Worm (Caenorhabditis elegans) whole organism, mixed stage, embryonic: ENCODE measurements around the gene F19G12.3.

Experiments
- flh-1 ChIP-seq: fragments of 200-800 bp; sonication (Bioruptor generic); optimal IDR thresholded peaks from 2 replicates; lab custom pipeline; 2018; ENCODE audit warnings: mild to moderate bottlenecking, missing genetic modification characterization, moderate library complexity, missing compliant biosample characterization
- lin-13 ChIP-seq: fragments of 150-350 bp; optimal IDR thresholded peaks from 2 replicates; lab custom pipeline; 2014; ENCODE audit warnings: missing biosample characterization, missing genetic modification characterization
- mls-2 ChIP-seq: sonication (generic microtip); optimal IDR thresholded peaks from 2 replicates; lab custom pipeline; 2016; ENCODE audit warnings: mild to moderate bottlenecking, missing genetic modification characterization, moderate library complexity, missing compliant biosample characterization
- nhr-12 ChIP-seq: fragments of 150-350 bp; optimal IDR thresholded peaks from 2 replicates; lab custom pipeline; 2014; ENCODE audit warnings: missing biosample characterization, missing genetic modification characterization
- nhr-237 ChIP-seq: fragments of 150-350 bp; optimal IDR thresholded peaks from 2 replicates; lab custom pipeline; 2014; ENCODE audit warnings: missing biosample characterization, missing genetic modification characterization
- nhr-28 ChIP-seq: fragments of 150-350 bp; optimal IDR thresholded peaks from 2 replicates; lab custom pipeline; 2014; ENCODE audit warnings: missing biosample characterization, missing genetic modification characterization
- nhr-76 ChIP-seq: sonication (generic microtip); optimal IDR thresholded peaks from 2 replicates; lab custom pipeline; 2017; ENCODE audit warnings: missing biosample characterization, missing genetic modification characterization
- pha-4 ChIP-seq: fragments of 150-350 bp; optimal IDR thresholded peaks from 2 replicates; lab custom pipeline; 2018; ENCODE audit warnings: missing biosample characterization, missing genetic modification reagents, missing genetic modification characterization
- sptf-1 ChIP-seq: sonication (generic microtip); optimal IDR thresholded peaks from 2 replicates; lab custom pipeline; 2017; ENCODE audit warnings: mild to moderate bottlenecking, missing genetic modification characterization, moderate library complexity, missing compliant biosample characterization
- ztf-11 ChIP-seq: fragments of 150-350 bp; optimal IDR thresholded peaks from 2 replicates; lab custom pipeline; 2014; ENCODE audit warnings: missing biosample characterization, missing genetic modification characterization

- TF ChIP-seq nhr-28 (tag; lab: Kevin White, UChicago) = no peak
- no peak for TF ChIP-seq pha-4 (tag; lab: Kevin White, UChicago)
- TF ChIP-seq sptf-1 (tag; lab: Kevin White, UChicago) = no peak
- no peak for TF ChIP-seq mls-2 (tag; lab: Kevin White, UChicago)
- no peak for TF ChIP-seq nhr-76 (tag; lab: Kevin White, UChicago)
- TF ChIP-seq flh-1 (GFP tag; lab: Kevin White, UChicago) = no peak
- no peak for TF ChIP-seq lin-13 (tag; lab: Kevin White, UChicago)
- TF ChIP-seq ztf-11 = no peak
- no peak for TF ChIP-seq nhr-12 (tag; lab: Kevin White, UChicago)
- TF ChIP-seq nhr-237 (tag; lab: Kevin White, UChicago) = no peak
Observed at ce11 chrX:1419163-1419696, 5.4 kb upstream of the F19G12.3 start, which contains the start of gene F19G12.9.
